Fruit fly (Drosophila melanogaster) whole organism, adult: ENCODE results near the gene CG5026.

Experiments used
- CG11617 ChIP-seq: fragments of 200-800 bp; sonication (Bioruptor generic); optimal IDR thresholded peaks from 2 replicates; lab custom pipeline; 2017; ENCODE audit warnings: mild to moderate bottlenecking, missing biosample characterization, missing genetic modification reagents, missing genetic modification characterization
- CG12768 ChIP-seq: fragments of 200-800 bp; sonication (Bioruptor generic); optimal IDR thresholded peaks from 2 replicates; lab custom pipeline; 2017; ENCODE audit warnings: missing biosample characterization, missing genetic modification characterization, mild to moderate bottlenecking, moderate library complexity, missing genetic modification reagents
- CG14711 ChIP-seq: fragments of 200-800 bp; sonication (Bioruptor generic); optimal IDR thresholded peaks from 2 replicates; lab custom pipeline; 2018; ENCODE audit warnings: missing biosample characterization, mild to moderate bottlenecking, missing genetic modification characterization, moderate library complexity
- CG1620 ChIP-seq: fragments of 200-800 bp; sonication (Bioruptor generic); optimal IDR thresholded peaks from 2 replicates; lab custom pipeline; 2016; ENCODE audit warnings: missing biosample characterization, missing genetic modification characterization
- CG33017 ChIP-seq: fragments of 200-800 bp; sonication (Bioruptor generic); optimal IDR thresholded peaks from 2 replicates; lab custom pipeline; 2018; ENCODE audit warnings: missing biosample characterization, mild to moderate bottlenecking, missing genetic modification characterization, moderate library complexity
- CG5204 ChIP-seq: fragments of 200-800 bp; sonication (Bioruptor generic); optimal IDR thresholded peaks from 2 replicates; lab custom pipeline; 2016; ENCODE audit warnings: missing biosample characterization, missing genetic modification characterization
- CG7045 ChIP-seq: fragments of 200-800 bp; sonication (Bioruptor generic); optimal IDR thresholded peaks from 2 replicates; lab custom pipeline; 2017; ENCODE audit warnings: missing biosample characterization, mild to moderate bottlenecking, missing genetic modification characterization
- CG7101 ChIP-seq: fragments of 200-800 bp; sonication (Bioruptor generic); optimal IDR thresholded peaks from 2 replicates; lab custom pipeline; 2018; ENCODE audit warnings: missing biosample characterization, mild to moderate bottlenecking, missing genetic modification characterization, moderate library complexity
- Clk ChIP-seq: fragments of 200-800 bp; sonication (Bioruptor generic); optimal IDR thresholded peaks from 2 replicates; lab custom pipeline; 2017; ENCODE audit warnings: missing biosample characterization, missing genetic modification characterization
- Crg-1 ChIP-seq: fragments of 200-800 bp; sonication (Bioruptor generic); optimal IDR thresholded peaks from 2 replicates; lab custom pipeline; 2016; ENCODE audit warnings: missing biosample characterization, missing genetic modification characterization
- Hr96 ChIP-seq: fragments of 200-800 bp; sonication (Bioruptor generic); optimal IDR thresholded peaks from 2 replicates; lab custom pipeline; 2016; ENCODE audit warnings: missing biosample characterization, missing genetic modification characterization
- Mnt ChIP-seq: fragments of 200-800 bp; sonication (Bioruptor generic); optimal IDR thresholded peaks from 2 replicates; lab custom pipeline; 2016; ENCODE audit warnings: missing biosample characterization, mild to moderate bottlenecking, missing genetic modification characterization
- bab1 ChIP-seq: fragments of 200-800 bp; sonication (Bioruptor generic); optimal IDR thresholded peaks from 3 replicates; lab custom pipeline; 2019; ENCODE audit warnings: missing biosample characterization, mild to moderate bottlenecking, missing genetic modification characterization, moderate library complexity
- cic ChIP-seq: fragments of 200-800 bp; sonication (Bioruptor generic); optimal IDR thresholded peaks from 2 replicates; lab custom pipeline; 2017; ENCODE audit warnings: missing biosample characterization, mild to moderate bottlenecking, missing genetic modification characterization, moderate library complexity
- cnc ChIP-seq, 2 experiments: fragments of >200 bp; optimal IDR thresholded peaks; 2 replicates each; lab custom pipeline; 2017
- kay ChIP-seq: fragments of 200-800 bp; sonication (Bioruptor generic); peaks from one replicate; lab custom pipeline; 2016; ENCODE audit warnings: missing biosample characterization, missing genetic modification characterization, borderline replicate concordance
- ovo ChIP-seq: fragments of 200-800 bp; sonication (Bioruptor generic); optimal IDR thresholded peaks from 2 replicates; lab custom pipeline; 2016; ENCODE audit warnings: missing biosample characterization, missing genetic modification characterization
- pad ChIP-seq: fragments of 200-800 bp; sonication (Bioruptor generic); optimal IDR thresholded peaks from 3 replicates; lab custom pipeline; 2017; ENCODE audit warnings: missing biosample characterization, missing genetic modification characterization, mild to moderate bottlenecking, moderate library complexity, missing genetic modification reagents
- tj ChIP-seq: fragments of 200-800 bp; sonication (Bioruptor generic); optimal IDR thresholded peaks from 3 replicates; lab custom pipeline; 2017; ENCODE audit warnings: missing biosample characterization, mild to moderate bottlenecking, missing genetic modification characterization, moderate library complexity
- toe ChIP-seq: fragments of 200-800 bp; sonication (Bioruptor generic); optimal IDR thresholded peaks from 2 replicates; lab custom pipeline; 2016; ENCODE audit warnings: missing biosample characterization, missing genetic modification characterization

CG5026 gene

dm6 chr3L:8958557-8958956 is 9.8 kb upstream of the CG5026 start, which contains the start of gene CG13313:
CG13313 (plus strand) TSS chr3L:8958857.
- TF ChIP-seq CG12768 (GFP tag; lab: Kevin White, UChicago) (no peak), CG7101 (no peak), cic (no peak)

dm6 chr3L:8964458-8964857 is 3.9 kb upstream of the CG5026 start, which contains the start of gene ValRS-m:
ValRS-m (minus strand) TSS chr3L:8964769.
- no peak for TF ChIP-seq CG11617 (GFP tag; lab: Kevin White, UChicago)

dm6 chr3L:8966324-8967011 is 1.9 kb upstream of the CG5026 start, which contains the start of the genes CG5653 and CG5021:
CG5653 (minus strand) TSS chr3L:8966374.
CG5021 (plus strand) TSS chr3L:8966829.
- TF ChIP-seq bab1 (GFP tag; lab: Kevin White, UChicago): peak; percentile 30
- TF ChIP-seq Clk (GFP tag; lab: Kevin White, UChicago): no peak

- peak; percentile 58 for TF ChIP-seq tj (GFP tag; lab: Kevin White, UChicago)
- peak; percentile 73 for TF ChIP-seq CG14711 (tag; lab: Kevin White, UChicago)
- peak; percentile 82 for TF ChIP-seq pad
- peak; percentile 70 for TF ChIP-seq CG7045
- peak; percentile 58 for TF ChIP-seq Clk (GFP tag; lab: Kevin White, UChicago)
- TF ChIP-seq toe: no peak
- peak; percentile 55 for TF ChIP-seq cic
- TF ChIP-seq CG11617 (GFP tag; lab: Kevin White, UChicago): peak; percentile 90
- peak; percentile 54 for TF ChIP-seq bab1 (GFP tag; lab: Kevin White, UChicago)
- TF ChIP-seq Mnt (GFP tag; lab: Kevin White, UChicago): peak; percentile 82
- peak; percentile 62 for TF ChIP-seq CG33017 (tag; lab: Kevin White, UChicago)
- no peak for TF ChIP-seq Hr96 (GFP tag; lab: Kevin White, UChicago)
- TF ChIP-seq CG12768 (GFP tag; lab: Kevin White, UChicago): peak; percentile 78
- TF ChIP-seq CG1620 (GFP tag; lab: Kevin White, UChicago): peak; percentile 70
- peak; percentile 80 for TF ChIP-seq CG7101
- peak; percentile 86 for TF ChIP-seq Crg-1 (GFP tag; lab: Kevin White, UChicago)
- TF ChIP-seq kay (GFP tag; lab: Kevin White, UChicago): no peak
- peak; percentile 74 for TF ChIP-seq ovo (GFP tag; lab: Kevin White, UChicago)
- no peak for TF ChIP-seq cnc (optimal IDR thresholded peaks at IDR 0.05; lab: Kevin White, UChicago)
- TF ChIP-seq CG5204: no peak
These were observed 6.5 kb downstream of the CG5026 start, which contains the start of the genes pix and Srp68 for dm6 chr3L:8974478-8975477. pix (minus strand) TSS chr3L:8974765. Srp68 (plus strand) TSS chr3L:8975046.

dm6 chr3L:8978678-8979413 is 10.5 kb downstream of the CG5026 start:
- no peak for TF ChIP-seq kay (GFP tag; lab: Kevin White, UChicago)
- TF ChIP-seq CG7101: peak; percentile 66
- no peak for TF ChIP-seq Hr96 (GFP tag; lab: Kevin White, UChicago)
- peak; percentile 20 for TF ChIP-seq Crg-1 (GFP tag; lab: Kevin White, UChicago)
- no peak for TF ChIP-seq ovo (GFP tag; lab: Kevin White, UChicago)
- peak; percentile 53 for TF ChIP-seq CG7045
- TF ChIP-seq Mnt (GFP tag; lab: Kevin White, UChicago): peak; percentile 6
- TF ChIP-seq CG5204: no peak
- peak; percentile 83 for TF ChIP-seq CG33017 (tag; lab: Kevin White, UChicago)
- no peak for TF ChIP-seq cnc (optimal IDR thresholded peaks at IDR 0.05; lab: Kevin White, UChicago)
- TF ChIP-seq Clk (GFP tag; lab: Kevin White, UChicago): no peak
- peak; percentile 38 for TF ChIP-seq bab1 (GFP tag; lab: Kevin White, UChicago)
- TF ChIP-seq CG12768 (GFP tag; lab: Kevin White, UChicago): peak; percentile 31
- TF ChIP-seq CG1620 (GFP tag; lab: Kevin White, UChicago): no peak
- TF ChIP-seq cic: peak; percentile 98
- TF ChIP-seq pad: no peak
- TF ChIP-seq CG11617 (GFP tag; lab: Kevin White, UChicago): peak; percentile 36
- peak; percentile 51 for TF ChIP-seq CG14711 (tag; lab: Kevin White, UChicago)
- TF ChIP-seq tj (GFP tag; lab: Kevin White, UChicago): peak; percentile 21
- TF ChIP-seq toe: no peak

- TF ChIP-seq CG7045 (no peak), tj (GFP tag; lab: Kevin White, UChicago) (peak; percentile 0)
These were observed 11.5 kb downstream of the CG5026 start, which contains the start of gene CG5644 for dm6 chr3L:8979780-8980179. CG5644 (minus strand) TSS chr3L:8979880.
